Fruit fly (Drosophila melanogaster) whole organism, embryonic: Measurements from ENCODE around the gene CG43880.

Experiments used
- Abd-B ChIP-seq: fragments of 200-800 bp; sonication (Bioruptor generic); optimal IDR thresholded peaks from 2 replicates; lab custom pipeline; 2018; ENCODE audit warnings: missing biosample characterization, mild to moderate bottlenecking, missing genetic modification characterization, moderate library complexity
- Antp ChIP-seq: fragments of 200-800 bp; sonication (Bioruptor generic); optimal IDR thresholded peaks from 3 replicates; lab custom pipeline; 2016; ENCODE audit warnings: missing biosample characterization, missing genetic modification characterization
- Atf3 ChIP-seq: fragments of 200-800 bp; sonication (Bioruptor generic); optimal IDR thresholded peaks from 3 replicates; lab custom pipeline; 2016; ENCODE audit warnings: missing biosample characterization, missing genetic modification characterization
- CG10267 ChIP-seq: fragments of 200-800 bp; sonication (Bioruptor generic); optimal IDR thresholded peaks from 2 replicates; lab custom pipeline; 2018; ENCODE audit warnings: missing biosample characterization, mild to moderate bottlenecking, missing genetic modification characterization, moderate library complexity
- CG10979 ChIP-seq: fragments of 200-800 bp; sonication (Bioruptor generic); optimal IDR thresholded peaks from 2 replicates; lab custom pipeline; 2018; ENCODE audit warnings: missing biosample characterization, mild to moderate bottlenecking, missing genetic modification characterization, moderate library complexity
- CG11504 ChIP-seq: fragments of 200-800 bp; sonication (Bioruptor generic); optimal IDR thresholded peaks from 3 replicates; lab custom pipeline; 2019; ENCODE audit warnings: missing biosample characterization, mild to moderate bottlenecking, missing genetic modification characterization, moderate library complexity
- CG13624 ChIP-seq: fragments of 200-800 bp; sonication (Bioruptor generic); optimal IDR thresholded peaks from 2 replicates; lab custom pipeline; 2016; ENCODE audit warnings: missing biosample characterization, missing genetic modification characterization
- CG13775 ChIP-seq: fragments of 200-800 bp; sonication (Bioruptor generic); optimal IDR thresholded peaks from 3 replicates; lab custom pipeline; 2017; ENCODE audit warnings: missing biosample characterization, mild to moderate bottlenecking, missing genetic modification characterization
- CG15479 ChIP-seq: fragments of 200-800 bp; sonication (Bioruptor generic); optimal IDR thresholded peaks from 3 replicates; lab custom pipeline; 2019; ENCODE audit warnings: missing biosample characterization, mild to moderate bottlenecking, missing genetic modification characterization, moderate library complexity
- CG17359 ChIP-seq: fragments of 200-800 bp; sonication (Bioruptor generic); optimal IDR thresholded peaks from 3 replicates; lab custom pipeline; 2018; ENCODE audit warnings: missing biosample characterization, mild to moderate bottlenecking, missing genetic modification characterization, moderate library complexity
- CG18262 ChIP-seq: fragments of 200-800 bp; optimal IDR thresholded peaks from 3 replicates; lab custom pipeline; 2019; ENCODE audit warnings: missing biosample characterization, mild to moderate bottlenecking, missing genetic modification characterization, moderate library complexity
- CG2202 ChIP-seq: fragments of 200-800 bp; sonication (Bioruptor generic); optimal IDR thresholded peaks from 2 replicates; lab custom pipeline; 2018; ENCODE audit warnings: missing biosample characterization, mild to moderate bottlenecking, missing genetic modification characterization
- CG34376 ChIP-seq: fragments of 200-800 bp; sonication (Bioruptor generic); optimal IDR thresholded peaks from 2 replicates; lab custom pipeline; 2018; ENCODE audit warnings: missing biosample characterization, mild to moderate bottlenecking, missing genetic modification characterization
- CG42726 ChIP-seq: fragments of 200-800 bp; sonication (Bioruptor generic); IDR thresholded peaks from 2 replicates; pipeline ENCODE4 v1.3.6; 2022; ENCODE audit warnings: missing biosample characterization, missing genetic modification characterization; ENCODE audit not compliant: partially characterized antibody
- CG43689 ChIP-seq: fragments of 200-800 bp; sonication (Bioruptor generic); IDR thresholded peaks from 2 replicates; pipeline ENCODE4 v1.3.6; 2022; ENCODE audit warnings: missing biosample characterization, missing genetic modification characterization
- CG4424 ChIP-seq: fragments of 200-800 bp; sonication (Bioruptor generic); optimal IDR thresholded peaks from 3 replicates; lab custom pipeline; 2016; ENCODE audit warnings: missing biosample characterization, missing genetic modification characterization
- CG7839 ChIP-seq: fragments of 200-800 bp; sonication (Bioruptor generic); optimal IDR thresholded peaks from 3 replicates; lab custom pipeline; 2018; ENCODE audit warnings: missing biosample characterization, mild to moderate bottlenecking, missing genetic modification characterization, moderate library complexity
- CG8765 ChIP-seq: fragments of 200-800 bp; sonication (Bioruptor generic); IDR thresholded peaks from 2 replicates; pipeline ENCODE4 v1.3.6; 2022; ENCODE audit warnings: missing biosample characterization, missing genetic modification characterization
- HLH4C ChIP-seq: fragments of 200-800 bp; sonication (Bioruptor generic); IDR thresholded peaks from 3 replicates; pipeline ENCODE4 v1.3.6; 2022; ENCODE audit warnings: missing biosample characterization, missing genetic modification characterization; ENCODE audit not compliant: partially characterized antibody
- Lim3 ChIP-seq: fragments of 200-800 bp; sonication (Bioruptor generic); IDR thresholded peaks from 2 replicates; pipeline ENCODE4 v1.3.6; 2022; ENCODE audit warnings: missing biosample characterization, missing genetic modification characterization
- Lpt ChIP-seq: fragments of >200 bp; optimal IDR thresholded peaks from 2 replicates; lab custom pipeline; 2018; ENCODE audit warnings: missing biosample characterization, missing genetic modification characterization
- MTF-1 ChIP-seq: fragments of 200-800 bp; sonication (Bioruptor generic); optimal IDR thresholded peaks from 2 replicates; lab custom pipeline; 2018; ENCODE audit warnings: missing biosample characterization, mild to moderate bottlenecking, missing genetic modification characterization, borderline replicate concordance
- bsh ChIP-seq, 2 experiments: fragments of 200-800 bp; sonication (Bioruptor generic); optimal IDR thresholded peaks; 2 replicates each; lab custom pipeline; 2017 to 2018; ENCODE audit warnings: mild to moderate bottlenecking in 2 of 2, missing biosample characterization in 2 of 2, missing genetic modification characterization in 2 of 2, moderate library complexity in 1 of 2
- ci ChIP-seq: fragments of 200-800 bp; sonication (Bioruptor generic); IDR thresholded peaks from 3 replicates; pipeline ENCODE4 v1.3.6; 2022; ENCODE audit warnings: missing biosample characterization, missing genetic modification characterization
- dan ChIP-seq: fragments of 200-800 bp; sonication (Bioruptor generic); IDR thresholded peaks from 2 replicates; pipeline ENCODE4 v1.3.6; 2022; ENCODE audit warnings: missing biosample characterization, missing genetic modification characterization
- eve ChIP-seq, 2 experiments: fragments of >200 bp; optimal IDR thresholded peaks; 2 replicates each; lab custom pipeline; 2017; ENCODE audit warnings: missing biosample characterization in 2 of 2, missing genetic modification characterization in 2 of 2
- exex ChIP-seq: fragments of 200-800 bp; sonication (Bioruptor generic); optimal IDR thresholded peaks from 4 replicates; lab custom pipeline; 2018; ENCODE audit warnings: missing biosample characterization, mild to moderate bottlenecking, missing genetic modification characterization, moderate library complexity
- fd64A ChIP-seq: fragments of 200-800 bp; sonication (Bioruptor generic); optimal IDR thresholded peaks from 3 replicates; lab custom pipeline; 2018; ENCODE audit warnings: missing biosample characterization, mild to moderate bottlenecking, missing genetic modification characterization
- ftz-f1 ChIP-seq: fragments of 200-800 bp; sonication (Bioruptor generic); optimal IDR thresholded peaks from 2 replicates; lab custom pipeline; 2016; ENCODE audit warnings: missing biosample characterization, missing genetic modification characterization
- gem ChIP-seq: fragments of 200-800 bp; sonication (Bioruptor generic); optimal IDR thresholded peaks from 2 replicates; lab custom pipeline; 2019; ENCODE audit warnings: missing biosample characterization, mild to moderate bottlenecking, missing genetic modification characterization, moderate library complexity
- h ChIP-seq: fragments of >200 bp; optimal IDR thresholded peaks from 2 replicates; lab custom pipeline; 2017
- ham ChIP-seq: fragments of 200-800 bp; sonication (Bioruptor generic); IDR thresholded peaks from 2 replicates; pipeline ENCODE4 v1.3.6; 2022; ENCODE audit warnings: missing biosample characterization, missing genetic modification characterization
- jigr1 ChIP-seq: fragments of 200-800 bp; sonication (Bioruptor generic); IDR thresholded peaks from 3 replicates; pipeline ENCODE4 v1.3.6; 2022; ENCODE audit warnings: missing biosample characterization, missing genetic modification characterization
- lola ChIP-seq, 3 experiments: fragments of >200 bp in 2 of 3; fragments of 200-800 bp in 1 of 3; sonication (Bioruptor generic) in 1 of 3; optimal IDR thresholded peaks; 2 replicates each; lab custom pipeline; 2017 to 2019; ENCODE audit warnings: missing biosample characterization in 3 of 3, missing genetic modification characterization in 3 of 3, mild to moderate bottlenecking in 1 of 3, moderate library complexity in 1 of 3
- mirr ChIP-seq: fragments of 200-800 bp; sonication (Bioruptor generic); optimal IDR thresholded peaks from 3 replicates; lab custom pipeline; 2018; ENCODE audit warnings: missing biosample characterization, mild to moderate bottlenecking, missing genetic modification characterization
- mld ChIP-seq: fragments of 200-800 bp; sonication (Bioruptor generic); IDR thresholded peaks from 3 replicates; pipeline ENCODE4 v1.3.6; 2022; ENCODE audit warnings: missing biosample characterization, missing genetic modification characterization; ENCODE audit not compliant: partially characterized antibody
- onecut ChIP-seq: fragments of 200-800 bp; sonication (Bioruptor generic); IDR thresholded peaks from 2 replicates; pipeline ENCODE4 v1.3.6; 2022; ENCODE audit warnings: missing biosample characterization, missing genetic modification characterization
- prd ChIP-seq, 3 experiments: fragments of >200 bp in 2 of 3; fragments of 200-800 bp in 1 of 3; sonication (Bioruptor generic) in 1 of 3; optimal IDR thresholded peaks in 2 of 3; IDR thresholded peaks in 1 of 3; 2 replicates in 2 of 3; 3 replicates in 1 of 3; pipeline versions ENCODE4 v1.3.6 to Lab custom; 2017 to 2022; ENCODE audit warnings: missing biosample characterization in 1 of 3, missing genetic modification characterization in 1 of 3
- sd ChIP-seq: fragments of 200-800 bp; sonication (Bioruptor generic); optimal IDR thresholded peaks from 3 replicates; lab custom pipeline; 2018; ENCODE audit warnings: missing biosample characterization, mild to moderate bottlenecking, missing genetic modification characterization, moderate library complexity
- ttk ChIP-seq: fragments of 200-800 bp; sonication (Bioruptor generic); IDR thresholded peaks from 2 replicates; pipeline ENCODE4 v2.1.2; 2022; ENCODE audit warnings: missing biosample characterization, missing genetic modification characterization
- tup ChIP-seq: fragments of 200-800 bp; sonication (Bioruptor generic); optimal IDR thresholded peaks from 2 replicates; lab custom pipeline; 2016; ENCODE audit warnings: missing biosample characterization, mild to moderate bottlenecking, missing genetic modification characterization, moderate library complexity
- vvl ChIP-seq: fragments of 200-800 bp; sonication (Bioruptor generic); IDR thresholded peaks from 2 replicates; pipeline ENCODE4 v1.3.6; 2022; ENCODE audit warnings: missing biosample characterization, missing genetic modification characterization
- zen ChIP-seq: fragments of 200-800 bp; sonication (Bioruptor generic); optimal IDR thresholded peaks from 3 replicates; lab custom pipeline; 2018; ENCODE audit warnings: missing biosample characterization, mild to moderate bottlenecking, missing genetic modification characterization, moderate library complexity

Gene CG43880

DNA sequence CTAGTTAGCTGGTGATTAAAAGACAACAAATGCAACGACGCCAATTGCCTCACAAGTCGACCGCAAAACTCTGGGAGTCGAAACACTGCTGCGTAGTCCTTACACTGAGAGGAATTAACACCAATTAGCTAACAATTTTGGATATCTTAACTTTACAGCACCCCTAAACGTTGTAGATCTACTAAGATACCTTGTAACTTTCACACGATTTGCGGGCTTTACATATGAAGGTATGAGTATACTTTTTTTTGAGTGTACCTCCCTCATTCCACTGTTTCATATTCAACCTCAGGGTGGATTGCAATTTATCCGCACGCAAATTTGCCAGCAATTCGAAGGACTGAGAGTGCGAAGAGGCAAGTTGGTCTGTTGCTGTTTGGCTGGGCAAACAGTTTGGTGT lies 17.4 kb upstream of the CG43880 start (continued):
- TF ChIP-seq ftz-f1, result no peak
- TF ChIP-seq CG10979 (tag; lab: Kevin White, UChicago), result peak; percentile 14
- no peak for TF ChIP-seq prd (optimal IDR thresholded peaks at IDR 0.05; lab: Kevin White, UChicago)
- peak; percentile 50; the same call in 2 of the 3 replicates for TF ChIP-seq prd (GFP tag; IDR thresholded peaks at IDR 0.05; lab: Robert Waterston, UW)
- TF ChIP-seq CG4424 (GFP tag; lab: Kevin White, UChicago), result no peak
- no peak for TF ChIP-seq dan (GFP tag; lab: Robert Waterston, UW)
- TF ChIP-seq vvl, result 0 out of 2 replicates have a peak, but pooled peaks have one; percentile 32
- no peak for TF ChIP-seq onecut (GFP tag; lab: Robert Waterston, UW)
- TF ChIP-seq CG42726 (GFP tag; lab: Robert Waterston, UW), result no peak
- TF ChIP-seq mirr (GFP tag; lab: Kevin White, UChicago), result no peak
- TF ChIP-seq lola (GFP tag; optimal IDR thresholded peaks at IDR 0.05; lab: Kevin White, UChicago), result peak in 1 of 3 experiments; percentile 41
- TF ChIP-seq bsh (GFP tag; optimal IDR thresholded peaks at IDR 0.05; lab: Kevin White, UChicago), result peak in 1 of 2 experiments; percentile 30
- no peak for TF ChIP-seq HLH4C (GFP tag; lab: Robert Waterston, UW)
- no peak for TF ChIP-seq zen (tag; lab: Kevin White, UChicago)
- peak; percentile 35 for TF ChIP-seq gem (tag; lab: Kevin White, UChicago)
- peak; percentile 20 for TF ChIP-seq CG11504 (tag; lab: Kevin White, UChicago)
- TF ChIP-seq MTF-1 (GFP tag; lab: Kevin White, UChicago), result no peak
- TF ChIP-seq eve (GFP tag; optimal IDR thresholded peaks at IDR 0.05; lab: Kevin White, UChicago), result peak in 1 of 2 experiments; percentile 5
- no peak for TF ChIP-seq CG2202 (tag; lab: Kevin White, UChicago)
- no peak for TF ChIP-seq CG15479 (GFP tag; lab: Kevin White, UChicago)
- TF ChIP-seq jigr1 (GFP tag; lab: Robert Waterston, UW), result no peak
- TF ChIP-seq CG34376, result no peak
- TF ChIP-seq CG8765 (GFP tag; lab: Robert Waterston, UW), result no peak
- no peak; the same call in 2 of the 3 replicates for TF ChIP-seq mld (GFP tag; lab: Robert Waterston, UW)
- TF ChIP-seq CG43689 (GFP tag; lab: Robert Waterston, UW), result no peak
- TF ChIP-seq CG7839 (tag; lab: Kevin White, UChicago), result peak; percentile 16
- TF ChIP-seq fd64A (GFP tag; lab: Kevin White, UChicago), result no peak
- TF ChIP-seq ttk (GFP tag; lab: Robert Waterston, UW), result no peak
- no peak for TF ChIP-seq CG13775
- peak; percentile 21 for TF ChIP-seq CG18262 (tag; lab: Kevin White, UChicago)
- no peak for TF ChIP-seq tup (GFP tag; lab: Kevin White, UChicago)
- no peak for TF ChIP-seq ham (GFP tag; lab: Robert Waterston, UW)
- TF ChIP-seq Antp (GFP tag; lab: Kevin White, UChicago), result no peak
- peak; percentile 5 for TF ChIP-seq CG17359 (tag; lab: Kevin White, UChicago)
- no peak for TF ChIP-seq Atf3
- TF ChIP-seq CG10267 (tag; lab: Kevin White, UChicago), result peak; percentile 0
- TF ChIP-seq h, result no peak
- TF ChIP-seq ci, result no peak

DNA sequence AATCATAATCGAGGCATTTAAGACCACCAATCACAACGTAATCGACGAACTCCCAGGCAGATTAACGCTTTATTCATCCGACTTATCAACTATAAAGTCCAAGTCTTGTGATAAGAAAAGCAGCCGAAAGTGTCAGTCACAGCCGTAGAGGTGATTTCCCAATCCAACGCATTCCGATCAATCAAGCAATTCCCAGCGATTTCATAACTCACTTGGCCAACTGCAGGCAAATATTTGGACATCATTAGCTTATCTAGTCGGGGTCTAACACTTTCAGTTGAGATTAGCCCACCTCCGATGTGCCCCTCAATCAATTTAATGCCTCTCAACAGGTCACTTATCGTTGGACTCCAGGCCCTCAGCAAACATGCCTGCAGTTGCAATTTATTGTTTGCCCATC lies 16.9 kb upstream of the CG43880 start:
- TF ChIP-seq sd (tag; lab: Kevin White, UChicago) (peak; percentile 79), exex (tag; lab: Kevin White, UChicago) (peak; percentile 71), Lim3 (0 out of 2 replicates have a peak, but pooled peaks have one; percentile 35), mirr (GFP tag; lab: Kevin White, UChicago) (peak; percentile 10), Abd-B (GFP tag; lab: Kevin White, UChicago) (no peak), CG13624 (GFP tag; lab: Kevin White, UChicago) (no peak), Lpt (no peak)
- TF ChIP-seq, all 482 proteins: peak for 4
